Worm (Caenorhabditis elegans) whole organism, young adult: Measurements from ENCODE around the gene tag-131.

Experiments
- B0019.2 ChIP-seq: fragments of 200-800 bp; sonication (Bioruptor generic); conservative IDR thresholded peaks from 2 replicates; pipeline ENCODE4 v1.3.6; 2022; ENCODE audit warnings: missing genetic modification reagents, missing genetic modification characterization, missing compliant biosample characterization
- C17E4.6 ChIP-seq: fragments of 200-800 bp; sonication (Bioruptor generic); IDR thresholded peaks from 2 replicates; pipeline ENCODE4 v1.3.6; 2022; ENCODE audit warnings: missing genetic modification reagents, missing genetic modification characterization, missing compliant biosample characterization
- F22D6.2 ChIP-seq: sonication (generic microtip); optimal IDR thresholded peaks from 2 replicates; lab custom pipeline; 2016; ENCODE audit warnings: mild to moderate bottlenecking, missing genetic modification characterization, missing compliant biosample characterization
- F23B12.7 ChIP-seq: sonication (generic microtip); optimal IDR thresholded peaks from 2 replicates; lab custom pipeline; 2017; ENCODE audit warnings: missing genetic modification characterization, mild to moderate bottlenecking, missing compliant biosample characterization, antibody characterized with exemption, moderate library complexity; ENCODE audit not compliant: insufficient read depth
- F37B4.10 ChIP-seq: fragments of 200-800 bp; sonication (Bioruptor generic); IDR thresholded peaks from 2 replicates; pipeline ENCODE4 v1.3.6; 2022; ENCODE audit warnings: missing genetic modification characterization, missing compliant biosample characterization
- T07F8.4 ChIP-seq: sonication (generic microtip); optimal IDR thresholded peaks from 2 replicates; lab custom pipeline; 2016; ENCODE audit warnings: mild to moderate bottlenecking, missing genetic modification characterization, moderate library complexity, missing compliant biosample characterization
- Y53G8AR.9 ChIP-seq: fragments of 200-800 bp; sonication (Bioruptor generic); conservative IDR thresholded peaks from 2 replicates; pipeline ENCODE4 v1.3.6; 2022; ENCODE audit warnings: missing genetic modification reagents, missing genetic modification characterization, missing compliant biosample characterization
- Y67H2A.10 ChIP-seq: fragments of 200-800 bp; sonication (Bioruptor generic); conservative IDR thresholded peaks from 2 replicates; pipeline ENCODE4 v1.3.6; 2022; ENCODE audit warnings: missing genetic modification reagents, missing genetic modification characterization, missing compliant biosample characterization
- ZK185.1 ChIP-seq: sonication (generic microtip); optimal IDR thresholded peaks from 2 replicates; lab custom pipeline; 2016; ENCODE audit warnings: mild to moderate bottlenecking, missing genetic modification characterization, missing compliant biosample characterization; ENCODE audit not compliant: poor library complexity, severe bottlenecking
- akir-1 ChIP-seq: fragments of 200-800 bp; sonication (Bioruptor generic); optimal IDR thresholded peaks from 2 replicates; lab custom pipeline; 2018; ENCODE audit warnings: mild to moderate bottlenecking, missing genetic modification characterization, moderate library complexity, missing compliant biosample characterization
- aptf-2 ChIP-seq: fragments of 200-800 bp; sonication (Bioruptor generic); conservative IDR thresholded peaks from 2 replicates; pipeline ENCODE4 v1.3.6; 2022; ENCODE audit warnings: missing genetic modification reagents, missing genetic modification characterization, missing compliant biosample characterization
- attf-3 ChIP-seq: fragments of 200-800 bp; sonication (Bioruptor generic); conservative IDR thresholded peaks from 2 replicates; pipeline ENCODE4 v1.3.6; 2022; ENCODE audit warnings: missing genetic modification reagents, missing genetic modification characterization, missing compliant biosample characterization
- cebp-1 ChIP-seq, 2 experiments: fragments of 200-800 bp in 1 of 2; sonication (Bioruptor generic) in 1 of 2; sonication (generic microtip) in 1 of 2; IDR thresholded peaks in 1 of 2; optimal IDR thresholded peaks in 1 of 2; 2 replicates each; pipeline versions ENCODE4 v1.3.6 to Lab custom; 2017 to 2022; ENCODE audit warnings: missing compliant biosample characterization in 2 of 2, missing genetic modification characterization in 2 of 2, mild to moderate bottlenecking in 1 of 2, missing genetic modification reagents in 1 of 2, moderate library complexity in 1 of 2
- cebp-2 ChIP-seq: fragments of 200-800 bp; sonication (Bioruptor generic); IDR thresholded peaks from 2 replicates; pipeline ENCODE4 v1.3.6; 2022; ENCODE audit warnings: missing genetic modification characterization, missing compliant biosample characterization
- ceh-27 ChIP-seq: fragments of 200-800 bp; sonication (Bioruptor generic); optimal IDR thresholded peaks from 2 replicates; lab custom pipeline; 2018; ENCODE audit warnings: mild to moderate bottlenecking, missing genetic modification characterization, moderate library complexity, missing compliant biosample characterization
- ceh-40 ChIP-seq: fragments of 200-800 bp; sonication (Bioruptor generic); IDR thresholded peaks from 2 replicates; pipeline ENCODE4 v1.3.6; 2022; ENCODE audit warnings: missing genetic modification characterization, missing compliant biosample characterization
- chd-7 ChIP-seq: sonication (generic microtip); optimal IDR thresholded peaks from 2 replicates; lab custom pipeline; 2016; ENCODE audit warnings: mild to moderate bottlenecking, missing genetic modification characterization, moderate library complexity, missing compliant biosample characterization
- dox-1 ChIP-seq: fragments of 200-800 bp; sonication (Bioruptor generic); IDR thresholded peaks from 2 replicates; pipeline ENCODE4 v1.3.6; 2022; ENCODE audit warnings: missing genetic modification reagents, missing genetic modification characterization, missing compliant biosample characterization
- dpff-1 ChIP-seq: sonication (generic microtip); optimal IDR thresholded peaks from 2 replicates; lab custom pipeline; 2017; ENCODE audit warnings: mild to moderate bottlenecking, missing genetic modification characterization, missing compliant biosample characterization
- dpl-1 ChIP-seq: fragments of 150-350 bp; optimal IDR thresholded peaks from 2 replicates; lab custom pipeline; 2014; ENCODE audit warnings: missing biosample characterization, missing genetic modification reagents, missing genetic modification characterization
- ekl-4 ChIP-seq: fragments of 200-800 bp; sonication (Bioruptor generic); IDR thresholded peaks from 2 replicates; pipeline ENCODE4 v1.3.6; 2022; ENCODE audit warnings: missing genetic modification reagents, missing genetic modification characterization, missing compliant biosample characterization
- hlh-12 ChIP-seq: sonication (generic microtip); optimal IDR thresholded peaks from 2 replicates; lab custom pipeline; 2016; ENCODE audit warnings: missing genetic modification characterization, missing compliant biosample characterization
- hmg-20 ChIP-seq: fragments of 200-800 bp; sonication (Bioruptor generic); IDR thresholded peaks from 2 replicates; pipeline ENCODE4 v1.3.6; 2022; ENCODE audit warnings: missing genetic modification reagents, missing genetic modification characterization, missing compliant biosample characterization
- let-526 ChIP-seq: fragments of 200-800 bp; sonication (Bioruptor generic); IDR thresholded peaks from 2 replicates; pipeline ENCODE4 v1.3.6; 2022; ENCODE audit warnings: missing genetic modification reagents, missing genetic modification characterization, missing compliant biosample characterization
- let-607 ChIP-seq, 2 experiments: fragments of 200-800 bp in 1 of 2; sonication (Bioruptor generic) in 1 of 2; sonication (generic microtip) in 1 of 2; optimal IDR thresholded peaks; 2 replicates each; lab custom pipeline; 2016 to 2018; ENCODE audit warnings: mild to moderate bottlenecking in 2 of 2, missing compliant biosample characterization in 2 of 2, missing genetic modification characterization in 2 of 2, moderate library complexity in 2 of 2, missing genotype in 1 of 2
- lin-26 ChIP-seq: fragments of 200-800 bp; sonication (Bioruptor generic); IDR thresholded peaks from 2 replicates; pipeline ENCODE4 v1.3.6; 2022; ENCODE audit warnings: missing genetic modification reagents, missing genetic modification characterization, missing compliant biosample characterization
- lir-1 ChIP-seq: fragments of 200-800 bp; sonication (Bioruptor generic); conservative IDR thresholded peaks from 2 replicates; pipeline ENCODE4 v1.3.6; 2022; ENCODE audit warnings: missing genetic modification reagents, missing genetic modification characterization, missing compliant biosample characterization
- lsy-27 ChIP-seq: sonication (generic microtip); optimal IDR thresholded peaks from 2 replicates; lab custom pipeline; 2017; ENCODE audit warnings: missing genetic modification characterization, mild to moderate bottlenecking, missing compliant biosample characterization, antibody characterized with exemption, missing genotype, borderline replicate concordance; ENCODE audit not compliant: insufficient read depth
- madf-3 ChIP-seq: fragments of 200-800 bp; sonication (Bioruptor generic); IDR thresholded peaks from 2 replicates; pipeline ENCODE4 v1.3.6; 2022; ENCODE audit warnings: missing genetic modification reagents, missing genetic modification characterization, missing compliant biosample characterization
- nhr-179 ChIP-seq: sonication (generic microtip); optimal IDR thresholded peaks from 2 replicates; lab custom pipeline; 2016; ENCODE audit warnings: mild to moderate bottlenecking, missing genetic modification characterization, missing compliant biosample characterization
- nhr-90 ChIP-seq: sonication (generic microtip); optimal IDR thresholded peaks from 2 replicates; lab custom pipeline; 2016; ENCODE audit warnings: missing genotype, mild to moderate bottlenecking, missing genetic modification characterization, missing compliant biosample characterization
- pha-4 ChIP-seq: fragments of 150-350 bp; sonication (generic microtip); optimal IDR thresholded peaks from 2 replicates; lab custom pipeline; 2014; ENCODE audit warnings: missing biosample characterization, missing genetic modification reagents, missing genetic modification characterization
- rcor-1 ChIP-seq: fragments of 200-800 bp; sonication (Bioruptor generic); IDR thresholded peaks from 2 replicates; pipeline ENCODE4 v1.3.6; 2022; ENCODE audit warnings: missing genetic modification reagents, missing genetic modification characterization, missing compliant biosample characterization
- rec-8 ChIP-seq, 2 experiments: sonication (generic microtip); optimal IDR thresholded peaks; 2 replicates each; lab custom pipeline; 2016; ENCODE audit warnings: mild to moderate bottlenecking in 2 of 2, missing genetic modification characterization in 2 of 2, missing genetic modification reagents in 2 of 2, missing genotype in 2 of 2, missing biosample characterization in 1 of 2, missing compliant biosample characterization in 1 of 2, moderate library complexity in 1 of 2
- rpc-1 ChIP-seq, 2 experiments: fragments of 150-350 bp in 1 of 2; sonication (generic microtip) in 1 of 2; optimal IDR thresholded peaks; 2 replicates each; lab custom pipeline; 2014 to 2018; ENCODE audit warnings: missing biosample characterization in 1 of 2, missing genetic modification characterization in 1 of 2, missing genetic modification reagents in 1 of 2, missing genotype in 1 of 2
- snpc-1.3 ChIP-seq: sonication (generic microtip); optimal IDR thresholded peaks from 2 replicates; lab custom pipeline; 2017; ENCODE audit warnings: missing genetic modification characterization, mild to moderate bottlenecking, missing compliant biosample characterization, antibody characterized with exemption, moderate library complexity, missing genotype, missing genetic modification reagents; ENCODE audit not compliant: insufficient read depth
- somi-1 ChIP-seq: fragments of 200-800 bp; sonication (Bioruptor generic); optimal IDR thresholded peaks from 2 replicates; lab custom pipeline; 2018; ENCODE audit warnings: mild to moderate bottlenecking, missing genetic modification characterization, missing compliant biosample characterization
- sptf-2 ChIP-seq: fragments of 200-800 bp; sonication (Bioruptor generic); optimal IDR thresholded peaks from 2 replicates; lab custom pipeline; 2018; ENCODE audit warnings: mild to moderate bottlenecking, missing genetic modification characterization, missing compliant biosample characterization
- unc-130 ChIP-seq: sonication (generic microtip); optimal IDR thresholded peaks from 2 replicates; lab custom pipeline; 2016; ENCODE audit warnings: missing genetic modification reagents, missing genetic modification characterization, missing compliant biosample characterization
- xnd-1 ChIP-seq: sonication (generic microtip); optimal IDR thresholded peaks from 2 replicates; lab custom pipeline; 2016; ENCODE audit warnings: missing genotype, missing genetic modification reagents, missing genetic modification characterization, missing compliant biosample characterization
- ztf-18 ChIP-seq: sonication (generic microtip); optimal IDR thresholded peaks from 2 replicates; lab custom pipeline; 2016; ENCODE audit warnings: missing genotype, mild to moderate bottlenecking, missing genetic modification characterization, missing compliant biosample characterization
- ztf-26 ChIP-seq: sonication (generic microtip); optimal IDR thresholded peaks from 2 replicates; lab custom pipeline; 2017; ENCODE audit warnings: missing genetic modification characterization, missing compliant biosample characterization
- ztf-3 ChIP-seq: fragments of 200-800 bp; sonication (Bioruptor generic); optimal IDR thresholded peaks from 2 replicates; lab custom pipeline; 2018; ENCODE audit warnings: mild to moderate bottlenecking, missing genetic modification characterization, missing compliant biosample characterization

The tag-131 gene

ce11 chrIII:4358345-4358744, 40.8 kb downstream of the tag-131 start (continued):
- no peak for TF ChIP-seq Y67H2A.10
- TF ChIP-seq, all 124 proteins: peak for 0

- no peak for TF ChIP-seq C17E4.6 (GFP tag; lab: Robert Waterston, UW)
- TF ChIP-seq let-607 (tag; optimal IDR thresholded peaks at IDR 0.05; lab: Kevin White, UChicago) = no peak
- no peak for TF ChIP-seq lsy-27
- no peak for TF ChIP-seq unc-130
- TF ChIP-seq let-526 (GFP tag; lab: Robert Waterston, UW) = no peak
- no peak for TF ChIP-seq dox-1 (GFP tag; lab: Robert Waterston, UW)
- no peak for TF ChIP-seq hmg-20 (GFP tag; lab: Robert Waterston, UW)
- TF ChIP-seq rec-8 (tag; optimal IDR thresholded peaks at IDR 0.05; lab: Kevin White, UChicago) = no peak
- no peak for TF ChIP-seq attf-3 (GFP tag; lab: Robert Waterston, UW)
- no peak for TF ChIP-seq dpl-1
- no peak for TF ChIP-seq rpc-1 (optimal IDR thresholded peaks at IDR 0.05; lab: Kevin White, UChicago)
- TF ChIP-seq rpc-1 (tag; optimal IDR thresholded peaks at IDR 0.05; lab: Kevin White, UChicago) = no peak
- TF ChIP-seq lin-26 = no peak
- TF ChIP-seq dpff-1 = no peak
- TF ChIP-seq xnd-1 (tag; lab: Kevin White, UChicago) = no peak
These were observed 41.7 kb downstream of the tag-131 start for ce11 chrIII:4359208-4359607.

ce11 chrIII:4359900-4360299, 42.4 kb downstream of the tag-131 start:
- no peak for TF ChIP-seq ztf-18 (tag; lab: Kevin White, UChicago)
- TF ChIP-seq nhr-90 (tag; lab: Kevin White, UChicago) = no peak
- no peak for TF ChIP-seq rcor-1 (GFP tag; lab: Robert Waterston, UW)
- no peak for TF ChIP-seq F23B12.7 (tag; lab: Kevin White, UChicago)
- no peak for TF ChIP-seq nhr-179 (tag; lab: Kevin White, UChicago)
- no peak for TF ChIP-seq lir-1 (GFP tag; lab: Robert Waterston, UW)
- no peak for TF ChIP-seq ekl-4 (GFP tag; lab: Robert Waterston, UW)
- TF ChIP-seq Y53G8AR.9 (GFP tag; lab: Robert Waterston, UW) = no peak
- TF ChIP-seq attf-3 (GFP tag; lab: Robert Waterston, UW) = no peak
- no peak for TF ChIP-seq ceh-27 (GFP tag; lab: Kevin White, UChicago)
- no peak for TF ChIP-seq chd-7 (tag; lab: Kevin White, UChicago)
- TF ChIP-seq aptf-2 = no peak
- no peak for TF ChIP-seq F37B4.10 (GFP tag; lab: Robert Waterston, UW)
- no peak for TF ChIP-seq B0019.2 (GFP tag; lab: Robert Waterston, UW)
- TF ChIP-seq snpc-1.3 = no peak
- no peak for TF ChIP-seq xnd-1 (tag; lab: Kevin White, UChicago)
- TF ChIP-seq madf-3 (GFP tag; lab: Robert Waterston, UW) = no peak
- TF ChIP-seq cebp-1 (GFP tag; IDR thresholded peaks at IDR 0.05; lab: Robert Waterston, UW) = no peak
- no peak for TF ChIP-seq cebp-1 (tag; optimal IDR thresholded peaks at IDR 0.05; lab: Kevin White, UChicago)
- no peak for TF ChIP-seq dpl-1
- TF ChIP-seq ZK185.1 (tag; lab: Kevin White, UChicago) = no peak

DNA sequence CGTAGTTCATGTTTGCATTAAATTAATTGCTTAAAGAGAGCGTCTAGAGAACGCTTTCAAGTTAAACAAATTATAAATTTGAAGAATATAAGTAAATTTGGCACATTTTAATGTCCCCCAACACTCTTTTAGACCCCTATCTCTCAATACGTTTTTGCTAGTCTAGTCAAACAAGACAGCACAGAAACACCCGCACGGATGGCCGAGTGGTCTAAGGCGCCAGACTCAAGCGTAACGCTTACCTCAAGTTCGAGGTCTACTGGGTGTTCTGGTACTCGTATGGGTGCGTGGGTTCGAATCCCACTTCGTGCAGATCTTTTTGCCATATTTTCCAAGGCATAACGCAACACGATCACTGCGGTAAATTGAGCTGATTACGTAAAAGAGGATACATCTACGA, 44.8 kb downstream of the tag-131 start:
- peak; percentile 65 for TF ChIP-seq rpc-1 (optimal IDR thresholded peaks at IDR 0.05; lab: Kevin White, UChicago)
- peak; percentile 80 for TF ChIP-seq rpc-1 (tag; optimal IDR thresholded peaks at IDR 0.05; lab: Kevin White, UChicago)
- TF ChIP-seq ceh-40 = no peak
- no peak for TF ChIP-seq pha-4
- no peak for TF ChIP-seq akir-1 (GFP tag; lab: Kevin White, UChicago)
- TF ChIP-seq dpl-1 = no peak
- TF ChIP-seq lin-26 = peak; percentile 78
- TF ChIP-seq cebp-2 (GFP tag; lab: Robert Waterston, UW) = no peak
- no peak for TF ChIP-seq hlh-12 (tag; lab: Kevin White, UChicago)
- TF ChIP-seq ztf-3 (GFP tag; lab: Kevin White, UChicago) = no peak
- TF ChIP-seq ztf-26 (tag; lab: Kevin White, UChicago) = no peak
- TF ChIP-seq sptf-2 (GFP tag; lab: Kevin White, UChicago) = no peak
- TF ChIP-seq T07F8.4 = peak; percentile 8
- TF ChIP-seq F22D6.2 (tag; lab: Kevin White, UChicago) = no peak
- TF ChIP-seq somi-1 (GFP tag; lab: Kevin White, UChicago) = no peak
- TF ChIP-seq F37B4.10 (GFP tag; lab: Robert Waterston, UW) = no peak
